Worm (Caenorhabditis elegans): Measurements from ENCODE around the gene F26F2.10.

DNA sequence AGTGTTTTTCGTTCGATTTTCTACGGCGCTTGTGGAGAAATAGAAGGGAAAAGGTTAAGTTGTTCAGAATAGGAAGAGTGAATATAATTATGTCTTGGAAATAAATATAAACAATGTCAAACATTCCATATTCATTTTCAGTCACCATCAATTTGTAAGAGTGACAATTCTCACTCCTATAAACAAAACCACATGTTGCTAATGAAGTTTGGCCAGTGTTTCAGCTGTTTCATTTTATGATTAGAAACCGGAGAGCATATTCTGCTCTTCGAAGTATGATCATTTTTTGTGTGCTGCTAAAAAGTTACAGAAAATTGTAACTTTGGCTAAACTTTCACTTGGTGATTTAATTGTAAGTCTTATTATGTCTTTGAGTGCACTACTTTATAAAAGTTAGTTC, 39.5 kb downstream of the F26F2.10 start, which contains the start of gene Y38H6C.21:
- no peak for TF ChIP-seq W03F9.2 (tag; optimal IDR thresholded peaks at IDR 0.05)
- no peak for TF ChIP-seq him-1 (tag; optimal IDR thresholded peaks at IDR 0.05)

Data from whole organism, L4/young adult.